Worm (Caenorhabditis elegans) whole organism, mixed stage, embryonic: Measurements from ENCODE around the gene npr-1.

Experiments used
- M03D4.4 ChIP-seq: sonication (generic microtip); optimal IDR thresholded peaks from 2 replicates; lab custom pipeline; 2017; ENCODE audit warnings: mild to moderate bottlenecking, missing genetic modification characterization, missing compliant biosample characterization
- ces-1 ChIP-seq: fragments of 150-350 bp; optimal IDR thresholded peaks from 2 replicates; lab custom pipeline; 2014; ENCODE audit warnings: missing biosample characterization, missing genetic modification reagents, missing genetic modification characterization
- nhr-12 ChIP-seq: fragments of 150-350 bp; optimal IDR thresholded peaks from 2 replicates; lab custom pipeline; 2014; ENCODE audit warnings: missing biosample characterization, missing genetic modification characterization
- nhr-76 ChIP-seq: sonication (generic microtip); optimal IDR thresholded peaks from 2 replicates; lab custom pipeline; 2017; ENCODE audit warnings: missing biosample characterization, missing genetic modification characterization
- sptf-1 ChIP-seq: sonication (generic microtip); optimal IDR thresholded peaks from 2 replicates; lab custom pipeline; 2017; ENCODE audit warnings: mild to moderate bottlenecking, missing genetic modification characterization, moderate library complexity, missing compliant biosample characterization
- unc-39 ChIP-seq: fragments of 150-350 bp; optimal IDR thresholded peaks from 2 replicates; lab custom pipeline; 2014; ENCODE audit warnings: missing biosample characterization, missing genetic modification characterization
- unc-62 ChIP-seq: fragments of 150-350 bp; optimal IDR thresholded peaks from 2 replicates; lab custom pipeline; 2014; ENCODE audit warnings: missing biosample characterization, missing genetic modification reagents, missing genetic modification characterization
- ztf-11 ChIP-seq: fragments of 150-350 bp; optimal IDR thresholded peaks from 2 replicates; lab custom pipeline; 2014; ENCODE audit warnings: missing biosample characterization, missing genetic modification characterization

DNA sequence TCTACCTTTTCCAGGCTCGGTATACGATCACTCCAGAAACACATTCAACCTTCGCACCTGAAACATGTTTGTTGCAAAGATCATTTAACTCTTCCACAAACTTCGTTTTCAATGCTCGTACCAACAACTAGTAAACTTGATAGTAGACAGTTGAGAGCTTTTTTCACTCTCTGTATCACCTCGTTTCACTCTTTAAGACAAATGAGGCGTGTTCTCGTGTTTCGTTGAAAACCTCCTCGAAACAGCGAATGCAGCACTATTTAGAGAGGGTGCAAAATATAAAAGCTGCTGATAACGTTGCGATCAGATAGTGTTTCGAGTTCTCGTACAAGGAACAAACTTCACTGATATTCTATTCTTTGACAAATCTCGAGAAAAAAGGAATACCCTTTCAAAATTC lies 23.2 kb upstream of the npr-1 start, which contains the start of gene F43C9.1:
- no peak for TF ChIP-seq M03D4.4 (tag; lab: Kevin White, UChicago)
- no peak for TF ChIP-seq nhr-12 (tag; lab: Kevin White, UChicago)
- TF ChIP-seq sptf-1 (tag; lab: Kevin White, UChicago) = no peak
- TF ChIP-seq nhr-76 = no peak
- no peak for TF ChIP-seq ces-1 (GFP tag; lab: Kevin White, UChicago)
- TF ChIP-seq unc-62 = no peak
- no peak for TF ChIP-seq ztf-11 (tag; lab: Kevin White, UChicago)
- TF ChIP-seq unc-39 = no peak
